Fruit fly (Drosophila melanogaster): ENCODE results near the gene Ubi-p63E.

Ubi-p63E gene

dm6 chr3L:3852842-3853241, 50.1 kb downstream of the Ubi-p63E start:
- TF ChIP-seq CG14711 (tag; optimal IDR thresholded peaks at IDR 0.05) (no peak), CG12768 (GFP tag; optimal IDR thresholded peaks at IDR 0.05) (no peak), CG11617 (GFP tag; optimal IDR thresholded peaks at IDR 0.05) (no peak), Mnt (GFP tag; optimal IDR thresholded peaks at IDR 0.05) (no peak), tj (GFP tag; optimal IDR thresholded peaks at IDR 0.05) (no peak), Clk (GFP tag; optimal IDR thresholded peaks at IDR 0.05) (no peak), toe (GFP tag; optimal IDR thresholded peaks at IDR 0.05) (no peak), CG1620 (GFP tag; optimal IDR thresholded peaks at IDR 0.05) (no peak), Hr96 (GFP tag; optimal IDR thresholded peaks at IDR 0.05) (no peak), kay (GFP tag; ENCODE audit: borderline replicate concordance) (no peak), CG33017 (tag; optimal IDR thresholded peaks at IDR 0.05) (no peak), CG7045 (GFP tag; optimal IDR thresholded peaks at IDR 0.05) (no peak), CG7101 (tag; optimal IDR thresholded peaks at IDR 0.05) (no peak), Crg-1 (GFP tag; optimal IDR thresholded peaks at IDR 0.05) (no peak), bab1 (GFP tag; optimal IDR thresholded peaks at IDR 0.05) (no peak), cic (GFP tag; optimal IDR thresholded peaks at IDR 0.05) (no peak), cnc (optimal IDR thresholded peaks at IDR 0.05) (no peak)

- TF ChIP-seq CG33017 (tag; optimal IDR thresholded peaks at IDR 0.05) (no peak), CG12768 (GFP tag; optimal IDR thresholded peaks at IDR 0.05) (no peak), cic (GFP tag; optimal IDR thresholded peaks at IDR 0.05) (no peak), Crg-1 (GFP tag; optimal IDR thresholded peaks at IDR 0.05) (no peak), CG14711 (tag; optimal IDR thresholded peaks at IDR 0.05) (no peak), Mnt (GFP tag; optimal IDR thresholded peaks at IDR 0.05) (no peak), Hr96 (GFP tag; optimal IDR thresholded peaks at IDR 0.05) (no peak), ovo (GFP tag; optimal IDR thresholded peaks at IDR 0.05) (no peak), CG1620 (GFP tag; optimal IDR thresholded peaks at IDR 0.05) (no peak), pad (GFP tag; optimal IDR thresholded peaks at IDR 0.05) (no peak), bab1 (GFP tag; optimal IDR thresholded peaks at IDR 0.05) (no peak)
These were observed 51.1 kb downstream of the Ubi-p63E start for dm6 chr3L:3851847-3852246.

- TF ChIP-seq CG1620 (GFP tag; optimal IDR thresholded peaks at IDR 0.05) (no peak), Mnt (GFP tag; optimal IDR thresholded peaks at IDR 0.05) (no peak), Crg-1 (GFP tag; optimal IDR thresholded peaks at IDR 0.05) (no peak), CG14711 (tag; optimal IDR thresholded peaks at IDR 0.05) (no peak), kay (GFP tag; ENCODE audit: borderline replicate concordance) (no peak), CG7045 (GFP tag; optimal IDR thresholded peaks at IDR 0.05) (no peak), cic (GFP tag; optimal IDR thresholded peaks at IDR 0.05) (no peak), CG5204 (GFP tag; optimal IDR thresholded peaks at IDR 0.05) (no peak), Clk (GFP tag; optimal IDR thresholded peaks at IDR 0.05) (no peak), CG7101 (tag; optimal IDR thresholded peaks at IDR 0.05) (no peak), CG11617 (GFP tag; optimal IDR thresholded peaks at IDR 0.05) (no peak), CG33017 (tag; optimal IDR thresholded peaks at IDR 0.05) (no peak), Hr96 (GFP tag; optimal IDR thresholded peaks at IDR 0.05) (no peak), CG12768 (GFP tag; optimal IDR thresholded peaks at IDR 0.05) (no peak), pad (GFP tag; optimal IDR thresholded peaks at IDR 0.05) (no peak), toe (GFP tag; optimal IDR thresholded peaks at IDR 0.05) (no peak), ovo (GFP tag; optimal IDR thresholded peaks at IDR 0.05) (no peak), bab1 (GFP tag; optimal IDR thresholded peaks at IDR 0.05) (no peak), tj (GFP tag; optimal IDR thresholded peaks at IDR 0.05) (no peak)
These were observed 51.9 kb downstream of the Ubi-p63E start for dm6 chr3L:3851048-3851447.

dm6 chr3L:3850477-3850876, 52.5 kb downstream of the Ubi-p63E start:
- no peak for TF ChIP-seq CG14711 (tag; optimal IDR thresholded peaks at IDR 0.05)
- TF ChIP-seq CG11617 (GFP tag; optimal IDR thresholded peaks at IDR 0.05), result no peak
- TF ChIP-seq cnc (optimal IDR thresholded peaks at IDR 0.05), result no peak
- no peak for TF ChIP-seq CG33017 (tag; optimal IDR thresholded peaks at IDR 0.05)
- no peak for TF ChIP-seq kay (GFP tag; ENCODE audit: borderline replicate concordance)
- TF ChIP-seq tj (GFP tag; optimal IDR thresholded peaks at IDR 0.05), result no peak
- TF ChIP-seq toe (GFP tag; optimal IDR thresholded peaks at IDR 0.05), result no peak
- no peak for TF ChIP-seq CG7101 (tag; optimal IDR thresholded peaks at IDR 0.05)
- TF ChIP-seq CG7045 (GFP tag; optimal IDR thresholded peaks at IDR 0.05), result no peak
- TF ChIP-seq Hr96 (GFP tag; optimal IDR thresholded peaks at IDR 0.05), result no peak
- no peak for TF ChIP-seq CG5204 (GFP tag; optimal IDR thresholded peaks at IDR 0.05)
- no peak for TF ChIP-seq Clk (GFP tag; optimal IDR thresholded peaks at IDR 0.05)
- TF ChIP-seq CG1620 (GFP tag; optimal IDR thresholded peaks at IDR 0.05), result no peak

- TF ChIP-seq CG12768 (GFP tag; optimal IDR thresholded peaks at IDR 0.05) (no peak), pad (GFP tag; optimal IDR thresholded peaks at IDR 0.05) (no peak), CG7045 (GFP tag; optimal IDR thresholded peaks at IDR 0.05) (no peak), toe (GFP tag; optimal IDR thresholded peaks at IDR 0.05) (no peak), ovo (GFP tag; optimal IDR thresholded peaks at IDR 0.05) (no peak), CG7101 (tag; optimal IDR thresholded peaks at IDR 0.05) (no peak), kay (GFP tag; ENCODE audit: borderline replicate concordance) (no peak), CG14711 (tag; optimal IDR thresholded peaks at IDR 0.05) (no peak), cic (GFP tag; optimal IDR thresholded peaks at IDR 0.05) (no peak), cnc (optimal IDR thresholded peaks at IDR 0.05) (no peak), CG11617 (GFP tag; optimal IDR thresholded peaks at IDR 0.05) (no peak)
These were observed 53.2 kb downstream of the Ubi-p63E start for dm6 chr3L:3849763-3850162.
